Worm (Caenorhabditis elegans): ENCODE data around the gene ubq-1.
A peak's percentile ranks its signal among the peaks of the same experiment; 100 is the strongest.

ubq-1 gene

ce11 chrIII:5942104-5942503 lies 2.0 kb downstream of the ubq-1 start:
- TF ChIP-seq unc-62 (GFP tag; optimal IDR thresholded peaks at IDR 0.05), result no peak
- TF ChIP-seq nhr-23 (tag; optimal IDR thresholded peaks at IDR 0.05), result no peak
- TF ChIP-seq zag-1 (tag; optimal IDR thresholded peaks at IDR 0.05), result no peak
- TF ChIP-seq ztf-11 (tag; optimal IDR thresholded peaks at IDR 0.05), result no peak

ce11 chrIII:5943368-5944180 lies 3.5 kb downstream of the ubq-1 start:
- TF ChIP-seq ama-1 (optimal IDR thresholded peaks at IDR 0.05) (peak; percentile 87), sma-3 (GFP tag; optimal IDR thresholded peaks at IDR 0.05) (peak; percentile 63), fos-1 (tag; optimal IDR thresholded peaks at IDR 0.05) (no peak), skn-1 (tag; optimal IDR thresholded peaks at IDR 0.05) (peak; percentile 67), unc-62 (GFP tag; optimal IDR thresholded peaks at IDR 0.05) (no peak), nhr-129 (tag; optimal IDR thresholded peaks at IDR 0.05) (peak; percentile 61), nhr-6 (tag; optimal IDR thresholded peaks at IDR 0.05) (peak; percentile 30), crh-2 (tag; optimal IDR thresholded peaks at IDR 0.05) (peak; percentile 61), C34F6.9 (tag; optimal IDR thresholded peaks at IDR 0.05) (peak; percentile 14), aly-2 (tag; optimal IDR thresholded peaks at IDR 0.05) (peak; percentile 27), ZK546.5 (tag; optimal IDR thresholded peaks at IDR 0.05) (no peak), unc-39 (tag; optimal IDR thresholded peaks at IDR 0.05) (no peak), sem-4 (tag; optimal IDR thresholded peaks at IDR 0.05) (peak; percentile 50), nhr-12 (tag; optimal IDR thresholded peaks at IDR 0.05) (peak; percentile 17), nhr-10 (tag; optimal IDR thresholded peaks at IDR 0.05) (no peak), blmp-1 (tag; optimal IDR thresholded peaks at IDR 0.05; ENCODE audit: insufficient read depth) (peak; percentile 32), unc-55 (GFP tag; optimal IDR thresholded peaks at IDR 0.05) (peak; percentile 11), gmeb-1 (tag; optimal IDR thresholded peaks at IDR 0.05) (peak; percentile 34), sma-9 (GFP tag; optimal IDR thresholded peaks at IDR 0.05) (peak; percentile 9), sma-9 (tag; optimal IDR thresholded peaks at IDR 0.05) (no peak), F13H6.1 (tag; optimal IDR thresholded peaks at IDR 0.05) (peak; percentile 22), nhr-25 (tag; optimal IDR thresholded peaks at IDR 0.05) (peak; percentile 62), lsy-2 (tag; optimal IDR thresholded peaks at IDR 0.05) (peak in 1 of 2 experiments; percentile 45), Y55F3AM.14 (GFP tag; optimal IDR thresholded peaks at IDR 0.05) (peak; percentile 34), ztf-1 (GFP tag; conservative IDR thresholded peaks at IDR 0.05) (no peak), ztf-4 (tag; optimal IDR thresholded peaks at IDR 0.05) (peak; percentile 16), lin-13 (GFP tag; optimal IDR thresholded peaks at IDR 0.05) (peak; percentile 61), dmd-4 (tag; optimal IDR thresholded peaks at IDR 0.05) (no peak), nhr-21 (tag; optimal IDR thresholded peaks at IDR 0.05) (peak; percentile 92)

- no peak for TF ChIP-seq skn-1 (tag; optimal IDR thresholded peaks at IDR 0.05)
- peak; percentile 12 for TF ChIP-seq sma-3 (GFP tag; optimal IDR thresholded peaks at IDR 0.05)
Measured at ce11 chrIII:5945865-5946264, 5.8 kb downstream of the ubq-1 start, which contains the start of gene F25B5.5. Gene F25B5.5, minus strand, starts transcription at chrIII:5946124.

- TF ChIP-seq ama-1 (optimal IDR thresholded peaks at IDR 0.05), result peak; percentile 33
- no peak for TF ChIP-seq peb-1 (tag; optimal IDR thresholded peaks at IDR 0.05)
- TF ChIP-seq ztf-4 (tag; optimal IDR thresholded peaks at IDR 0.05), result no peak
- no peak for TF ChIP-seq ztf-1 (GFP tag; conservative IDR thresholded peaks at IDR 0.05)
- no peak for TF ChIP-seq nhr-237 (tag; optimal IDR thresholded peaks at IDR 0.05)
- no peak for TF ChIP-seq snpc-4 (tag; optimal IDR thresholded peaks at IDR 0.05)
- peak; percentile 20 for TF ChIP-seq lin-13 (GFP tag; optimal IDR thresholded peaks at IDR 0.05)
- no peak for TF ChIP-seq lin-39 (tag; optimal IDR thresholded peaks at IDR 0.05)
- peak; percentile 8 for TF ChIP-seq sma-9 (GFP tag; optimal IDR thresholded peaks at IDR 0.05)
- no peak for TF ChIP-seq sma-9 (tag; optimal IDR thresholded peaks at IDR 0.05)
- TF ChIP-seq nhr-12 (tag; optimal IDR thresholded peaks at IDR 0.05), result no peak
- TF ChIP-seq gmeb-1 (tag; optimal IDR thresholded peaks at IDR 0.05), result peak; percentile 34
- no peak for TF ChIP-seq Y55F3AM.14 (GFP tag; optimal IDR thresholded peaks at IDR 0.05)
- no peak for TF ChIP-seq blmp-1 (tag; optimal IDR thresholded peaks at IDR 0.05; ENCODE audit: insufficient read depth)
- TF ChIP-seq nhr-23 (tag; optimal IDR thresholded peaks at IDR 0.05), result no peak
- no peak for TF ChIP-seq alr-1 (tag; optimal IDR thresholded peaks at IDR 0.05)
- TF ChIP-seq unc-62 (GFP tag; optimal IDR thresholded peaks at IDR 0.05), result no peak
- no peak for TF ChIP-seq lin-11 (tag; optimal IDR thresholded peaks at IDR 0.05)
- no peak for TF ChIP-seq mab-5 (tag; optimal IDR thresholded peaks at IDR 0.05)
- peak; percentile 56 for TF ChIP-seq nhr-21 (tag; optimal IDR thresholded peaks at IDR 0.05)
- no peak for TF ChIP-seq nhr-11 (tag; optimal IDR thresholded peaks at IDR 0.05)
- peak; percentile 28 for TF ChIP-seq nhr-129 (tag; optimal IDR thresholded peaks at IDR 0.05)
- TF ChIP-seq dmd-4 (tag; optimal IDR thresholded peaks at IDR 0.05), result no peak
- peak; percentile 37 for TF ChIP-seq crh-2 (tag; optimal IDR thresholded peaks at IDR 0.05)
- TF ChIP-seq ztf-11 (tag; optimal IDR thresholded peaks at IDR 0.05), result no peak
- no peak for TF ChIP-seq sem-4 (tag; optimal IDR thresholded peaks at IDR 0.05)
- TF ChIP-seq sma-3 (GFP tag; optimal IDR thresholded peaks at IDR 0.05), result no peak
- TF ChIP-seq egl-27 (tag; optimal IDR thresholded peaks at IDR 0.05), result no peak
- TF ChIP-seq nhr-77 (tag; optimal IDR thresholded peaks at IDR 0.05), result no peak
- no peak for TF ChIP-seq skn-1 (tag; optimal IDR thresholded peaks at IDR 0.05)
- no peak for TF ChIP-seq zag-1 (tag; optimal IDR thresholded peaks at IDR 0.05)
- peak; percentile 27 for TF ChIP-seq fos-1 (tag; optimal IDR thresholded peaks at IDR 0.05)
Measured at ce11 chrIII:5948162-5948933, 8.3 kb downstream of the ubq-1 start, which contains the start of the genes F25B5.6 and F25B5.3. Gene F25B5.6, minus strand, starts transcription at chrIII:5948733. Gene F25B5.3, plus strand, starts transcription at chrIII:5948883.
